Worm (Caenorhabditis elegans): Measurements from ENCODE around the gene mai-1.

ce11 chrX:3163972-3164575 is 47.7 kb upstream of the mai-1 start, which contains the start of gene syx-6:
- no peak for TF ChIP-seq mab-9 (GFP tag; IDR thresholded peaks at IDR 0.05)
- TF ChIP-seq nhr-76 (tag; optimal IDR thresholded peaks at IDR 0.05), result no peak
- no peak for TF ChIP-seq nhr-11 (tag; optimal IDR thresholded peaks at IDR 0.05)
- TF ChIP-seq ztf-11 (tag; optimal IDR thresholded peaks at IDR 0.05), result no peak
- TF ChIP-seq ceh-90 (tag; optimal IDR thresholded peaks at IDR 0.05), result no peak
- no peak for TF ChIP-seq lin-39 (tag; optimal IDR thresholded peaks at IDR 0.05)
- TF ChIP-seq unc-130 (tag; optimal IDR thresholded peaks at IDR 0.05), result no peak
